Worm (Caenorhabditis elegans) whole organism, mixed stage, embryonic: Measurements from ENCODE around the gene B0507.8.

Experiments used
- elt-3 ChIP-seq: fragments of 150-350 bp; optimal IDR thresholded peaks from 2 replicates; lab custom pipeline; 2014; ENCODE audit warnings: missing biosample characterization, missing genetic modification characterization
- nhr-12 ChIP-seq: fragments of 150-350 bp; optimal IDR thresholded peaks from 2 replicates; lab custom pipeline; 2014; ENCODE audit warnings: missing biosample characterization, missing genetic modification characterization
- nhr-28 ChIP-seq: fragments of 150-350 bp; optimal IDR thresholded peaks from 2 replicates; lab custom pipeline; 2014; ENCODE audit warnings: missing biosample characterization, missing genetic modification characterization
- snpc-4 ChIP-seq: fragments of 150-350 bp; optimal IDR thresholded peaks from 2 replicates; lab custom pipeline; 2014; ENCODE audit warnings: missing biosample characterization, missing genetic modification characterization
- ztf-11 ChIP-seq: fragments of 150-350 bp; optimal IDR thresholded peaks from 2 replicates; lab custom pipeline; 2014; ENCODE audit warnings: missing biosample characterization, missing genetic modification characterization

- TF ChIP-seq nhr-28 (tag; lab: Kevin White, UChicago): no peak
- no peak for TF ChIP-seq snpc-4 (tag; lab: Kevin White, UChicago)
- TF ChIP-seq nhr-12: no peak
- no peak for TF ChIP-seq elt-3 (tag; lab: Kevin White, UChicago)
- no peak for TF ChIP-seq ztf-11 (tag; lab: Kevin White, UChicago)
These were observed 31.8 kb downstream of the B0507.8 start for ce11 chrV:8730991-8731390.
